Fruit fly (Drosophila melanogaster) whole organism, prepupa: ENCODE measurements around the gene mask.

Experiments used
- Blimp-1 ChIP-seq: fragments of 200-800 bp; sonication (Bioruptor generic); optimal IDR thresholded peaks from 3 replicates; lab custom pipeline; 2017; ENCODE audit warnings: missing biosample characterization, missing genetic modification characterization, mild to moderate bottlenecking, moderate library complexity, missing genetic modification reagents
- CG10631 ChIP-seq: fragments of 200-800 bp; sonication (Bioruptor generic); optimal IDR thresholded peaks from 2 replicates; lab custom pipeline; 2016; ENCODE audit warnings: missing biosample characterization, missing genetic modification characterization
- CG10669 ChIP-seq: fragments of 200-800 bp; sonication (Bioruptor generic); optimal IDR thresholded peaks from 3 replicates; lab custom pipeline; 2018; ENCODE audit warnings: missing biosample characterization, mild to moderate bottlenecking, missing genetic modification characterization, moderate library complexity
- CG11294 ChIP-seq: fragments of 200-800 bp; sonication (Bioruptor generic); IDR thresholded peaks from 2 replicates; pipeline ENCODE4 v1.3.6; 2022; ENCODE audit warnings: missing biosample characterization, missing genetic modification characterization
- CG11762 ChIP-seq: fragments of 200-800 bp; sonication (Bioruptor generic); optimal IDR thresholded peaks from 3 replicates; lab custom pipeline; 2016; ENCODE audit warnings: missing biosample characterization, missing genetic modification characterization; ENCODE audit not compliant: insufficient read depth
- CG11902 ChIP-seq: fragments of 200-800 bp; sonication (Bioruptor generic); optimal IDR thresholded peaks from 3 replicates; lab custom pipeline; 2016; ENCODE audit warnings: missing biosample characterization, missing genetic modification characterization
- CG1621 ChIP-seq: fragments of 200-800 bp; sonication (Bioruptor generic); optimal IDR thresholded peaks from 3 replicates; lab custom pipeline; 2018; ENCODE audit warnings: missing biosample characterization, mild to moderate bottlenecking, missing genetic modification characterization
- CG16779 ChIP-seq: fragments of 200-800 bp; sonication (Bioruptor generic); optimal IDR thresholded peaks from 3 replicates; lab custom pipeline; 2017; ENCODE audit warnings: missing biosample characterization, mild to moderate bottlenecking, missing genetic modification characterization
- CG3032 ChIP-seq: fragments of 200-800 bp; optimal IDR thresholded peaks from 2 replicates; lab custom pipeline; 2019; ENCODE audit warnings: missing biosample characterization, mild to moderate bottlenecking, missing genetic modification characterization, moderate library complexity
- CG31627 ChIP-seq: fragments of 200-800 bp; sonication (Bioruptor generic); optimal IDR thresholded peaks from 3 replicates; lab custom pipeline; 2016; ENCODE audit warnings: missing biosample characterization, missing genetic modification characterization
- CG32006 ChIP-seq: fragments of 200-800 bp; sonication (Bioruptor generic); optimal IDR thresholded peaks from 3 replicates; lab custom pipeline; 2017; ENCODE audit warnings: missing biosample characterization, mild to moderate bottlenecking, missing genetic modification characterization
- CG34406 ChIP-seq: fragments of 200-800 bp; sonication (Bioruptor generic); optimal IDR thresholded peaks from 3 replicates; lab custom pipeline; 2016; ENCODE audit warnings: missing biosample characterization, missing genetic modification characterization
- CG4318 ChIP-seq: fragments of 200-800 bp; sonication (Bioruptor generic); optimal IDR thresholded peaks from 3 replicates; lab custom pipeline; 2017; ENCODE audit warnings: missing biosample characterization, mild to moderate bottlenecking, missing genetic modification characterization
- CG6163 ChIP-seq: fragments of 200-800 bp; sonication (Bioruptor generic); IDR thresholded peaks from 3 replicates; pipeline ENCODE4 v1.3.6; 2022; ENCODE audit warnings: missing biosample characterization, missing genetic modification characterization
- CG6276 ChIP-seq: fragments of 200-800 bp; sonication (Bioruptor generic); optimal IDR thresholded peaks from 2 replicates; lab custom pipeline; 2017; ENCODE audit warnings: missing biosample characterization, mild to moderate bottlenecking, missing genetic modification characterization
- CG6792 ChIP-seq: fragments of 200-800 bp; sonication (Bioruptor generic); optimal IDR thresholded peaks from 3 replicates; lab custom pipeline; 2016; ENCODE audit warnings: missing biosample characterization, missing genetic modification characterization
- CG6854 ChIP-seq: fragments of 200-800 bp; sonication (Bioruptor generic); optimal IDR thresholded peaks from 2 replicates; lab custom pipeline; 2017; ENCODE audit warnings: missing biosample characterization, mild to moderate bottlenecking, missing genetic modification characterization
- CG7368 ChIP-seq: fragments of 200-800 bp; sonication (Bioruptor generic); optimal IDR thresholded peaks from 3 replicates; lab custom pipeline; 2016; ENCODE audit warnings: missing biosample characterization, missing genetic modification characterization
- CG8119 ChIP-seq: fragments of 200-800 bp; sonication (Bioruptor generic); IDR thresholded peaks from 3 replicates; pipeline ENCODE4 v1.3.6; 2022; ENCODE audit warnings: missing biosample characterization, missing genetic modification characterization
- CG8632 ChIP-seq: fragments of 200-800 bp; sonication (Bioruptor generic); optimal IDR thresholded peaks from 3 replicates; lab custom pipeline; 2016; ENCODE audit warnings: missing biosample characterization, missing genetic modification characterization
- CG9139 ChIP-seq: fragments of 200-800 bp; sonication (Bioruptor generic); optimal IDR thresholded peaks from 3 replicates; lab custom pipeline; 2017; ENCODE audit warnings: missing biosample characterization, mild to moderate bottlenecking, missing genetic modification characterization
- Eip75B ChIP-seq: fragments of 200-800 bp; sonication (Bioruptor generic); optimal IDR thresholded peaks from 3 replicates; lab custom pipeline; 2016; ENCODE audit warnings: missing biosample characterization, missing genetic modification characterization
- Eip78C ChIP-seq: fragments of 200-800 bp; sonication (Bioruptor generic); peaks from one replicate; lab custom pipeline; 2016; ENCODE audit warnings: missing biosample characterization, missing genetic modification characterization
- Gug ChIP-seq: fragments of 200-800 bp; sonication (Bioruptor generic); IDR thresholded peaks from 2 replicates; pipeline ENCODE4 v1.3.6; 2022; ENCODE audit warnings: missing biosample characterization, missing genetic modification characterization
- Hr38 ChIP-seq: sonication (Bioruptor generic); optimal IDR thresholded peaks from 2 replicates; lab custom pipeline; 2016; ENCODE audit warnings: missing biosample characterization, missing genetic modification characterization
- Hr39 ChIP-seq: fragments of 200-800 bp; sonication (Bioruptor generic); optimal IDR thresholded peaks from 2 replicates; lab custom pipeline; 2016; ENCODE audit warnings: missing biosample characterization, missing genetic modification characterization
- Hr4 ChIP-seq: fragments of 200-800 bp; sonication (Bioruptor generic); optimal IDR thresholded peaks from 3 replicates; lab custom pipeline; 2016; ENCODE audit warnings: missing biosample characterization, missing genetic modification characterization
- Lpt ChIP-seq: fragments of 200-800 bp; sonication (Bioruptor generic); optimal IDR thresholded peaks from 3 replicates; lab custom pipeline; 2016; ENCODE audit warnings: missing biosample characterization, missing genetic modification characterization
- OdsH ChIP-seq: fragments of 200-800 bp; sonication (Bioruptor generic); optimal IDR thresholded peaks from 3 replicates; lab custom pipeline; 2016; ENCODE audit warnings: missing biosample characterization, missing genetic modification characterization
- Smox ChIP-seq: fragments of 200-800 bp; sonication (Bioruptor generic); optimal IDR thresholded peaks from 3 replicates; lab custom pipeline; 2016; ENCODE audit warnings: missing biosample characterization, missing genetic modification characterization
- Sox102F ChIP-seq: fragments of 200-800 bp; sonication (Bioruptor generic); optimal IDR thresholded peaks from 2 replicates; lab custom pipeline; 2016; ENCODE audit warnings: missing biosample characterization, mild to moderate bottlenecking, missing genetic modification characterization
- Sox14 ChIP-seq: fragments of 200-800 bp; sonication (Bioruptor generic); optimal IDR thresholded peaks from 3 replicates; lab custom pipeline; 2016; ENCODE audit warnings: missing biosample characterization, missing genetic modification characterization
- achi ChIP-seq: fragments of 200-800 bp; sonication (Bioruptor generic); optimal IDR thresholded peaks from 3 replicates; lab custom pipeline; 2016; ENCODE audit warnings: missing biosample characterization, missing genetic modification characterization
- acj6 ChIP-seq: fragments of 200-800 bp; sonication (Bioruptor generic); optimal IDR thresholded peaks from 3 replicates; lab custom pipeline; 2016; ENCODE audit warnings: missing biosample characterization, missing genetic modification characterization
- dsx ChIP-seq: fragments of 200-800 bp; optimal IDR thresholded peaks from 3 replicates; lab custom pipeline; 2019; ENCODE audit warnings: missing biosample characterization, mild to moderate bottlenecking, missing genetic modification characterization, moderate library complexity; ENCODE audit not compliant: poor library complexity, severe bottlenecking
- eg ChIP-seq: fragments of 200-800 bp; sonication (Bioruptor generic); IDR thresholded peaks from 3 replicates; pipeline ENCODE4 v1.3.6; 2022; ENCODE audit warnings: missing biosample characterization, missing genetic modification characterization
- esn ChIP-seq: fragments of 200-800 bp; sonication (Bioruptor generic); optimal IDR thresholded peaks from 2 replicates; lab custom pipeline; 2016; ENCODE audit warnings: missing biosample characterization, mild to moderate bottlenecking, missing genetic modification characterization, moderate library complexity
- fd59A ChIP-seq: fragments of 200-800 bp; sonication (Bioruptor generic); optimal IDR thresholded peaks from 2 replicates; lab custom pipeline; 2017; ENCODE audit warnings: missing biosample characterization, mild to moderate bottlenecking, missing genetic modification characterization, missing genetic modification reagents
- fd85E ChIP-seq: fragments of 200-800 bp; sonication (Bioruptor generic); optimal IDR thresholded peaks from 3 replicates; lab custom pipeline; 2016; ENCODE audit warnings: missing biosample characterization, missing genetic modification characterization
- fkh ChIP-seq: fragments of 200-800 bp; sonication (Bioruptor generic); optimal IDR thresholded peaks from 3 replicates; lab custom pipeline; 2017; ENCODE audit warnings: missing biosample characterization, mild to moderate bottlenecking, missing genetic modification characterization, moderate library complexity
- net ChIP-seq: fragments of 200-800 bp; sonication (Bioruptor generic); optimal IDR thresholded peaks from 3 replicates; lab custom pipeline; 2016; ENCODE audit warnings: missing biosample characterization, missing genetic modification characterization
- pdm3 ChIP-seq: fragments of 200-800 bp; sonication (Bioruptor generic); optimal IDR thresholded peaks from 3 replicates; lab custom pipeline; 2016; ENCODE audit warnings: missing biosample characterization, missing genetic modification characterization
- ss ChIP-seq, 2 experiments: fragments of 200-800 bp; sonication (Bioruptor generic); optimal IDR thresholded peaks; 2 replicates in 1 of 2; 3 replicates in 1 of 2; lab custom pipeline; 2017 to 2018; ENCODE audit warnings: mild to moderate bottlenecking in 2 of 2, missing biosample characterization in 2 of 2, missing genetic modification characterization in 2 of 2, moderate library complexity in 1 of 2
- svp ChIP-seq: fragments of 200-800 bp; sonication (Bioruptor generic); peaks from one replicate; lab custom pipeline; 2016; ENCODE audit warnings: missing biosample characterization, missing genetic modification characterization
- topi ChIP-seq: fragments of 200-800 bp; sonication (Bioruptor generic); optimal IDR thresholded peaks from 3 replicates; lab custom pipeline; 2016; ENCODE audit warnings: missing biosample characterization, missing genetic modification characterization
- vri ChIP-seq: fragments of 200-800 bp; sonication (Bioruptor generic); optimal IDR thresholded peaks from 3 replicates; lab custom pipeline; 2016; ENCODE audit warnings: missing biosample characterization, mild to moderate bottlenecking, missing genetic modification characterization

mask gene

DNA sequence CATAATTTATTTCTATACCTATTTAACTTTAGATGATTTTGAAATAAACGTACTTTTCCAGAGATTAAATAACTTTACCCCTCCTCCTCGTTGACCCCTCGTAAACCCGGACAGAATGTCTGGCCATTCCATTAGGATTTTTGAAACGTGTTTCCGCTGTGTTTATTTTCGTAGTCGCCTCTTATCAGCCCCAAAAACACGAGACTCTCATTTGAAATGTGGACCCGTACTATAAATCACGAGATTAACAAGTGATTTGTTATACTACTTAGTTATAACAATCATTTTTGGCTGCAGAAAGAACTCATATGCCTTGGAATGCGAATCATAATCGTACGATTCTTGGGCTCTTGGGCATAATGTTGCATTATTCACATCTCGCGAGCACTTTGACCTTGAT is 45.1 kb downstream of the mask start:
- no peak for TF ChIP-seq CG34406 (GFP tag; lab: Kevin White, UChicago)
- TF ChIP-seq Smox (GFP tag; lab: Kevin White, UChicago) = no peak
- TF ChIP-seq CG16779 (tag; lab: Kevin White, UChicago) = no peak
- TF ChIP-seq ss (GFP tag; optimal IDR thresholded peaks at IDR 0.05; lab: Kevin White, UChicago) = no peak
- no peak for TF ChIP-seq eg (GFP tag; lab: Robert Waterston, UW)
- no peak for TF ChIP-seq CG6792 (GFP tag; lab: Kevin White, UChicago)
- TF ChIP-seq CG10669 (GFP tag; lab: Kevin White, UChicago) = no peak
- TF ChIP-seq CG1621 (tag; lab: Kevin White, UChicago) = no peak
- no peak for TF ChIP-seq Lpt
- no peak for TF ChIP-seq vri (GFP tag; lab: Kevin White, UChicago)
- TF ChIP-seq acj6 (GFP tag; lab: Kevin White, UChicago) = no peak
- no peak for TF ChIP-seq Hr4
- no peak for TF ChIP-seq fkh (GFP tag; lab: Kevin White, UChicago)
- TF ChIP-seq svp (GFP tag; lab: Kevin White, UChicago) = no peak
- no peak for TF ChIP-seq OdsH (GFP tag; lab: Kevin White, UChicago)

DNA sequence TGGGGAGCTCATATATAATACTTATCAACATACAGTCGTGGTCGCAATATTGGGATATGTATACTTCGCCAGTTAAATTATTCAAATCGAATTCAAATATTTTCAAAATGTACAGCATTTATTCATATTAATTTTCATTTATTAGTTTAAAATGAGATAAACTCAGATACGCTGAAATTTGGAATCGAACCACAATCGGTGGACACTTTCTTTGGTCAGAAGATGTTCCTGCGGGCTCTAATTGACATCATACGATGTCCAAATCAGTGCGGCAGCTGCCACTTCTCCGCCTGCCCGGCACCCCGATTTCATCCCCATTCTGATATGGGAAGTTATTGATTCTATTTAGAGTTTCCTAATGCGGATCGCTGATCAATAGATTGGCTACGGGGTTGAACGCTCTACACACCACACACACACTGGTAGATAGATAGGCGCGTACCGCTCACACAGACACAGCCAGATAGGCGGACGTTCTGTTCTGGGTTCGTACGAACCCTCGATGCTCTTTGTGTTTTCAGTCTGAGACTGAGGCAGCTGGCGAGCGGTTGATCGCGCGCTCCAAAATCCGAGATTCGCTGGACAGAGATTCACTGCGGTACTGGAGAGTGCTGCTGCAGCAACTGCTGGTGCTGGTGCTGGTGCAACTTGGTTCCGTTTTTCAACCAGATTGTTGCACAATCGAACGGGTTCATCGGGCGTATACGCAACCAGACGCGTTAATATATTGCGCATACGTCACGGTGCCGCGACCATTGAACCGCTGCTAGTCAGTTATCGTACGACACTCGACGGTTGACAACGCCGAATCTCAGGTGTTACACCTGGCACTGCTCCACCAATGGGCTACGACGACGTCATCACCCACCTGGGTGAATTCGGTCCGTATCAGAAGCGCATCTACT is 46.0 kb downstream of the mask start, which contains the start of gene Orct:
Gene Orct, plus strand, starts transcription at position 157 of the 905 bp plus-strand sequence.
- TF ChIP-seq Lpt (peak; percentile 35), achi (peak; percentile 65), CG11902 (GFP tag; lab: Kevin White, UChicago) (peak; percentile 9), CG11294 (no peak), CG10669 (GFP tag; lab: Kevin White, UChicago) (peak; percentile 56), CG6854 (no peak), net (peak; percentile 50), Smox (GFP tag; lab: Kevin White, UChicago) (peak; percentile 60), CG31627 (peak; percentile 58), Eip75B (GFP tag; lab: Kevin White, UChicago) (peak; percentile 64), CG6792 (GFP tag; lab: Kevin White, UChicago) (peak; percentile 65), Hr38 (GFP tag; lab: Kevin White, UChicago) (no peak), topi (peak; percentile 71), CG9139 (GFP tag; lab: Kevin White, UChicago) (no peak), CG3032 (tag; lab: Kevin White, UChicago) (peak; percentile 60), Hr39 (peak; percentile 60), CG10631 (GFP tag; lab: Kevin White, UChicago) (peak; percentile 57), Gug (peak; percentile 43; the same call in 1 of the 2 replicates), CG8632 (peak; percentile 61), fd59A (GFP tag; lab: Kevin White, UChicago) (peak; percentile 44), Eip78C (GFP tag; lab: Kevin White, UChicago) (peak; percentile 90), Hr4 (peak; percentile 61), CG6163 (GFP tag; lab: Robert Waterston, UW) (peak; percentile 46; the same call in 2 of the 3 replicates), Sox14 (GFP tag; lab: Kevin White, UChicago) (peak; percentile 73), pdm3 (GFP tag; lab: Kevin White, UChicago) (peak; percentile 71), CG34406 (GFP tag; lab: Kevin White, UChicago) (peak; percentile 75), Sox102F (GFP tag; lab: Kevin White, UChicago) (peak; percentile 76), Blimp-1 (GFP tag; lab: Kevin White, UChicago) (peak; percentile 44), dsx (GFP tag; lab: Kevin White, UChicago) (peak; percentile 13), CG4318 (GFP tag; lab: Kevin White, UChicago) (peak; percentile 52), CG11762 (peak; percentile 48), vri (GFP tag; lab: Kevin White, UChicago) (peak; percentile 89), CG6276 (peak; percentile 44), svp (GFP tag; lab: Kevin White, UChicago) (peak; percentile 86), ss (GFP tag; optimal IDR thresholded peaks at IDR 0.05; lab: Kevin White, UChicago) (peak in 1 of 2 experiments; percentile 49), CG7368 (peak; percentile 19), fd85E (GFP tag; lab: Kevin White, UChicago) (no peak), esn (GFP tag; lab: Kevin White, UChicago) (peak; percentile 85), CG32006 (GFP tag; lab: Kevin White, UChicago) (peak; percentile 74), CG1621 (tag; lab: Kevin White, UChicago) (no peak), CG8119 (GFP tag; lab: Robert Waterston, UW) (peak; percentile 52; the same call in 2 of the 3 replicates)
